Fruit fly (Drosophila melanogaster): ENCODE measurements around the gene Eip78C.

Eip78C gene

DNA sequence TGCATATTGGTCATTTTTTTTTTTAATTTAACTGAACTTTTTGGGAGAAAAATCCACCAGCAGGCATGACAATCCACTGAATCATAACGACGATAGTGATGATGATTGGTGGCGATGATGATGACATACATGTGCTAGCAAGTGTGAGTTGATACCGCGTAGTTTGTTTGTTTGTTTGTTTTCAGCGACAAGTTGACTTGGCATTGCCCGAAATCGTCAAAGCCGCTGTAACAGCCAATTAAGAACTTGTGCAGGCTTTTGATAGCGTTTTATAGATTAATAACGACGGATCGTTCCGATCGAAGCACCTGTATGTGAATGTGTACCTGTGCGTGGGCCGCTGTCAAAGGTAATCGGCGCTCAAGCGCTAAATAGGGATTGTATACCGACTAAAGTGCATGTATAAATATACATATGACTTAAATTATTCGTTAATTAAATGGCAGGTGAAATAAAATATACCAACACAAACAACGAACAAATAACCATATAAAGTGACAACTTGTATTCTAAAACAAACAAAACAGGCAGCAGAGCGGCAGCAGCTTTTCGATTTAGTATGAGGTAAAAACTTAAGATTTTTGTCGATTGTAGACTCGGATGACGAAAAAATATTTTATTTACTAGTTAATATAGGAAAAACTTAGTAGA, 25.0 kb upstream of the Eip78C start (continued):
- peak; percentile 25 for TF ChIP-seq sug (tag; optimal IDR thresholded peaks at IDR 0.05)
- no peak for TF ChIP-seq CG10654 (GFP tag; optimal IDR thresholded peaks at IDR 0.05)
- TF ChIP-seq CG15269 (tag; optimal IDR thresholded peaks at IDR 0.05), result no peak
- no peak for TF ChIP-seq da (GFP tag; optimal IDR thresholded peaks at IDR 0.05)
- no peak for TF ChIP-seq CG6683 (GFP tag; optimal IDR thresholded peaks at IDR 0.05)
- peak; percentile 82 for TF ChIP-seq Vsx1 (GFP tag; optimal IDR thresholded peaks at IDR 0.05)
- TF ChIP-seq slbo (GFP tag; IDR thresholded peaks at IDR 0.05), result no peak
- TF ChIP-seq CG9437 (GFP tag; optimal IDR thresholded peaks at IDR 0.05), result no peak
- TF ChIP-seq fd64A (GFP tag; optimal IDR thresholded peaks at IDR 0.05), result no peak
- no peak for TF ChIP-seq az2 (GFP tag; optimal IDR thresholded peaks at IDR 0.05)
- TF ChIP-seq Bdp1 (GFP tag; optimal IDR thresholded peaks at IDR 0.05), result no peak
- no peak for TF ChIP-seq jigr1 (GFP tag; IDR thresholded peaks at IDR 0.05)
- no peak for TF ChIP-seq ftz-f1 (GFP tag; optimal IDR thresholded peaks at IDR 0.05)
- no peak for TF ChIP-seq CG30431 (GFP tag; optimal IDR thresholded peaks at IDR 0.05)
- TF ChIP-seq CG10274 (GFP tag; optimal IDR thresholded peaks at IDR 0.05), result no peak
- no peak for TF ChIP-seq Lpt (GFP tag; optimal IDR thresholded peaks at IDR 0.05)
- TF ChIP-seq Ets65A (GFP tag), result peak; percentile 22
- peak in 1 of 2 experiments; percentile 32 for TF ChIP-seq Pdp1 (GFP tag; optimal IDR thresholded peaks at IDR 0.05)
- TF ChIP-seq CG2129 (GFP tag; IDR thresholded peaks at IDR 0.05; ENCODE audit: partially characterized antibody), result no peak
- TF ChIP-seq CG1233 (GFP tag; optimal IDR thresholded peaks at IDR 0.05), result peak; percentile 2
- 0 out of 2 replicates have a peak, but pooled peaks have one; percentile 25 for TF ChIP-seq CG43689 (GFP tag; IDR thresholded peaks at IDR 0.05)
- TF ChIP-seq Atf-2 (GFP tag; optimal IDR thresholded peaks at IDR 0.05), result no peak
- no peak for TF ChIP-seq Jarid2 (GFP tag; optimal IDR thresholded peaks at IDR 0.05)
- TF ChIP-seq dpn (GFP tag; optimal IDR thresholded peaks at IDR 0.05), result no peak
- TF ChIP-seq C15 (GFP tag; IDR thresholded peaks at IDR 0.05), result 0 out of 3 replicates have a peak, but pooled peaks have one; percentile 22
- peak; percentile 20 for TF ChIP-seq CG13894 (tag; optimal IDR thresholded peaks at IDR 0.05)
- no peak for TF ChIP-seq Aef1 (GFP tag; IDR thresholded peaks at IDR 0.05)
- no peak for TF ChIP-seq Adf1 (GFP tag; IDR thresholded peaks at IDR 0.05)
- 0 out of 3 replicates have a peak, but pooled peaks have one; percentile 21 for TF ChIP-seq ci (GFP tag; IDR thresholded peaks at IDR 0.05)
- TF ChIP-seq abd-A (tag; optimal IDR thresholded peaks at IDR 0.05), result peak; percentile 5
- no peak for TF ChIP-seq CG5180 (GFP tag; optimal IDR thresholded peaks at IDR 0.05)
- no peak for TF ChIP-seq Sry-δ (GFP tag; optimal IDR thresholded peaks at IDR 0.05)
- no peak for TF ChIP-seq hbn (GFP tag; IDR thresholded peaks at IDR 0.05; ENCODE audit: partially characterized antibody)
- no peak for TF ChIP-seq CG11560 (tag; IDR thresholded peaks at IDR 0.05)
- TF ChIP-seq Xrp1 (GFP tag; IDR thresholded peaks at IDR 0.05), result peak; percentile 18; the same call in 1 of the 2 replicates
- peak; percentile 53 for TF ChIP-seq wek (GFP tag; optimal IDR thresholded peaks at IDR 0.05)
- TF ChIP-seq bcd (GFP tag; optimal IDR thresholded peaks at IDR 0.05), result no peak
- TF ChIP-seq esg (GFP tag; conservative IDR thresholded peaks at IDR 0.05), result no peak
- TF ChIP-seq CG7987 (GFP tag; optimal IDR thresholded peaks at IDR 0.05), result peak; percentile 19
- no peak for TF ChIP-seq eyg (GFP tag; optimal IDR thresholded peaks at IDR 0.05)
- no peak for TF ChIP-seq scrt (GFP tag; optimal IDR thresholded peaks at IDR 0.05)
- TF ChIP-seq CG10431 (GFP tag; optimal IDR thresholded peaks at IDR 0.05), result no peak
- no peak for TF ChIP-seq CG10209 (GFP tag; optimal IDR thresholded peaks at IDR 0.05)
- TF ChIP-seq fd3F (GFP tag; optimal IDR thresholded peaks at IDR 0.05), result peak; percentile 5
- no peak for TF ChIP-seq Opbp (GFP tag; IDR thresholded peaks at IDR 0.05; ENCODE audit: partially characterized antibody)
- no peak for TF ChIP-seq CG10321 (GFP tag; IDR thresholded peaks at IDR 0.05)
- TF ChIP-seq Meics (GFP tag; optimal IDR thresholded peaks at IDR 0.05), result no peak
- no peak for TF ChIP-seq CG3726 (GFP tag; IDR thresholded peaks at IDR 0.05)
- TF ChIP-seq salm (tag; optimal IDR thresholded peaks at IDR 0.05), result no peak
- TF ChIP-seq CG17912 (GFP tag; optimal IDR thresholded peaks at IDR 0.05), result no peak

Data from whole organism, embryonic.